Worm (Caenorhabditis elegans): Measurements from ENCODE around the gene T05C1.5.

DNA sequence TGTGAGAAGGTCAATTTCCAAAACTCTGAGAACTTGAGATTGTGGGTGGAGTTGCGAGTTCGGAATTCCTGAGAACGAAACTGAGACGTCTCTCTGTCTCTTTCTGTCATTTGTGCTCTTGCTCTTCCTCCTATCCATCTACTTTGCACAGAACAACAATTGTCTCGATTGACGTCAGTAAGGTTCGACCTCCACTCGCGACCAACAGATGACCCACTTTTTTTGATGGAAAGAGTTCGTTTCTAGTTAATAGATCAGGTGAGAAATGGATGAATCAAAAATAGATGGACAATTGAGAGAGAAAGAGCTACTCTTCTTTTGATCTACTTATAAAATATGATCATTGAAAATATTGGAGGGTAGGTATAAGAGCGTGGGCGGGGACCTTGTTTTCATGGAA is 3.9 kb upstream of the T05C1.5 start:
- no peak for TF ChIP-seq him-1 (tag; optimal IDR thresholded peaks at IDR 0.05)
- no peak for TF ChIP-seq dao-5 (tag; optimal IDR thresholded peaks at IDR 0.05)

All from whole organism, L4/young adult.